Fruit fly (Drosophila melanogaster) whole organism: ENCODE data around the gene Ccn.

Experiments
- CG8478 ChIP-seq: fragments of >200 bp; optimal IDR thresholded peaks from 2 replicates; lab custom pipeline; 2018; ENCODE audit warnings: inconsistent platforms
- Dll ChIP-seq: fragments of >200 bp; optimal IDR thresholded peaks from 2 replicates; lab custom pipeline; 2017
- EcR ChIP-seq, 2 experiments: fragments of >200 bp; optimal IDR thresholded peaks; 2 replicates each; lab custom pipeline; 2017; ENCODE audit warnings: missing biosample characterization in 2 of 2, missing genetic modification characterization in 2 of 2, missing genetic modification reagents in 2 of 2
- pan ChIP-seq: fragments of >200 bp; optimal IDR thresholded peaks from 2 replicates; lab custom pipeline; 2017
- psq ChIP-seq: fragments of >200 bp; optimal IDR thresholded peaks from 2 replicates; lab custom pipeline; 2017
- usp ChIP-seq: fragments of >200 bp; optimal IDR thresholded peaks from 2 replicates; lab custom pipeline; 2017; ENCODE audit warnings: missing biosample characterization, missing genetic modification characterization, mixed read lengths

Ccn gene

dm6 chr3L:17758084-17758211, 68.1 kb downstream of the Ccn start, which contains the start of gene CG32182:
TSS of gene CG32182 (plus strand) at chr3L:17758112.
- TF ChIP-seq Dll (lab: Kevin White, UChicago): no peak
- TF ChIP-seq EcR (GFP tag; optimal IDR thresholded peaks at IDR 0.05; lab: Kevin White, UChicago): no peak
- TF ChIP-seq psq (lab: Kevin White, UChicago): no peak
- TF ChIP-seq pan (lab: Kevin White, UChicago): no peak
- no peak for TF ChIP-seq usp (GFP tag; lab: Kevin White, UChicago)
- TF ChIP-seq CG8478: no peak

- TF ChIP-seq pan (lab: Kevin White, UChicago) (no peak), usp (GFP tag; lab: Kevin White, UChicago) (no peak), EcR (GFP tag; optimal IDR thresholded peaks at IDR 0.05; lab: Kevin White, UChicago) (no peak), CG8478 (no peak), psq (lab: Kevin White, UChicago) (no peak), Dll (lab: Kevin White, UChicago) (no peak)
Measured at dm6 chr3L:17759072-17759747, 69.4 kb downstream of the Ccn start, which contains the start of gene CG32181. TSS of gene CG32181 (plus strand) at chr3L:17759697.

dm6 chr3L:17763987-17764386, 74.2 kb downstream of the Ccn start, which contains the start of the genes Adgf-A and Adgf-A2:
TSS of gene Adgf-A (minus strand) at chr3L:17764158.
TSS of gene Adgf-A2 (minus strand) at chr3L:17764158.
- no peak for TF ChIP-seq EcR (GFP tag; optimal IDR thresholded peaks at IDR 0.05; lab: Kevin White, UChicago)
- no peak for TF ChIP-seq Dll (lab: Kevin White, UChicago)
- no peak for TF ChIP-seq usp (GFP tag; lab: Kevin White, UChicago)
- TF ChIP-seq pan (lab: Kevin White, UChicago): no peak
- TF ChIP-seq CG8478: no peak
- TF ChIP-seq psq (lab: Kevin White, UChicago): no peak

- TF ChIP-seq Dll (lab: Kevin White, UChicago): no peak
- TF ChIP-seq usp (GFP tag; lab: Kevin White, UChicago): no peak
- no peak for TF ChIP-seq EcR (GFP tag; optimal IDR thresholded peaks at IDR 0.05; lab: Kevin White, UChicago)
- TF ChIP-seq pan (lab: Kevin White, UChicago): no peak
- no peak for TF ChIP-seq CG8478
- TF ChIP-seq psq (lab: Kevin White, UChicago): no peak
Measured at dm6 chr3L:17791067-17791466, 101.3 kb downstream of the Ccn start.

dm6 chr3L:17791467-17791494, 101.5 kb downstream of the Ccn start, which contains the start of gene CG42815:
TSS of gene CG42815 (minus strand) at chr3L:17791486.
- no peak for TF ChIP-seq Dll (lab: Kevin White, UChicago)
- no peak for TF ChIP-seq CG8478
- TF ChIP-seq EcR (GFP tag; optimal IDR thresholded peaks at IDR 0.05; lab: Kevin White, UChicago): no peak
- no peak for TF ChIP-seq usp (GFP tag; lab: Kevin White, UChicago)
- TF ChIP-seq pan (lab: Kevin White, UChicago): no peak
- no peak for TF ChIP-seq psq (lab: Kevin White, UChicago)

dm6 chr3L:17791495-17791894, 101.7 kb downstream of the Ccn start:
- no peak for TF ChIP-seq usp (GFP tag; lab: Kevin White, UChicago)
- no peak for TF ChIP-seq EcR (GFP tag; optimal IDR thresholded peaks at IDR 0.05; lab: Kevin White, UChicago)
- TF ChIP-seq Dll (lab: Kevin White, UChicago): no peak
- no peak for TF ChIP-seq psq (lab: Kevin White, UChicago)
- no peak for TF ChIP-seq CG8478
- TF ChIP-seq pan (lab: Kevin White, UChicago): no peak

- TF ChIP-seq psq (lab: Kevin White, UChicago) (no peak), EcR (GFP tag; optimal IDR thresholded peaks at IDR 0.05; lab: Kevin White, UChicago) (no peak), Dll (lab: Kevin White, UChicago) (no peak), CG8478 (no peak), pan (lab: Kevin White, UChicago) (no peak), usp (GFP tag; lab: Kevin White, UChicago) (no peak)
Measured at dm6 chr3L:17797494-17797893, 107.7 kb downstream of the Ccn start, which contains the start of gene CG42816. TSS of gene CG42816 (minus strand) at chr3L:17797594.
